Worm (Caenorhabditis elegans) whole organism, L3 larva: ENCODE data around the gene R03H10.4.
"Not testable (repeated sequence)": the region's sequence is repeated elsewhere in the genome, so short reads cannot be mapped to it uniquely, and the experiment has no call there.

ENCODE experiments used
- ceh-16 ChIP-seq: sonication (generic microtip); optimal IDR thresholded peaks from 2 replicates; lab custom pipeline; 2017; ENCODE audit warnings: missing biosample characterization, missing genetic modification characterization
- fos-1 ChIP-seq: fragments of 150-350 bp; optimal IDR thresholded peaks from 2 replicates; lab custom pipeline; 2014; ENCODE audit warnings: missing biosample characterization, missing genetic modification characterization
- mdl-1 ChIP-seq: fragments of 150-350 bp; optimal IDR thresholded peaks from 2 replicates; lab custom pipeline; 2014; ENCODE audit warnings: missing biosample characterization, missing genetic modification characterization
- nhr-11 ChIP-seq: fragments of 150-350 bp; optimal IDR thresholded peaks from 2 replicates; lab custom pipeline; 2014; ENCODE audit warnings: missing biosample characterization, missing genetic modification characterization
- skn-1 ChIP-seq: fragments of 150-350 bp; optimal IDR thresholded peaks from 2 replicates; lab custom pipeline; 2014; ENCODE audit warnings: missing biosample characterization, missing genetic modification characterization

DNA sequence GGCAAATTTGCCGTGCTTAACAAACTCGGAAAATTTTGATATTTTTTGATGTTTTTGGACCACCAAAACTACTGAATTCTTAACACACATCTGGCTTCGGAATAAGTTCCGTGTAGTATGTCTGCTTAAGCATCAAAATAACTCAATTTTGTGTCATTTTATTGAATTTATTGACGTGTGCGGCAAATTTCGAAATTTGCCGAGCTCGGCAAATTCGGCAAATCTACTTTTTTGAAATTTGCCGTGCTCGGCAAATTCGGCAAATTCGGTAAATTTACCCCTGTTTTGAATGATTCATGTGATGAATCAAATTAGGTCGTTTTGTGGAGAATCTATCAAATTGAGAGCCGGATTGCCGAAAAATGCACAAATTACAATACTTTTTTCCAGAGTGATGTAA, 33.0 kb downstream of the R03H10.4 start, which contains the start of gene ast-1:
- not testable (repeated sequence) for TF ChIP-seq fos-1 (tag; lab: Kevin White, UChicago); skn-1 (tag; lab: Kevin White, UChicago); ceh-16 (tag; lab: Kevin White, UChicago); nhr-11 (tag; lab: Kevin White, UChicago); mdl-1
